Fruit fly (Drosophila melanogaster) whole organism, embryonic: ENCODE results near the gene dpr9.
A peak's percentile ranks its signal among the peaks of the same experiment; 100 is the strongest.

Experiments used
- Atf3 ChIP-seq: fragments of 200-800 bp; sonication (Bioruptor generic); optimal IDR thresholded peaks from 3 replicates; lab custom pipeline; 2016; ENCODE audit warnings: missing biosample characterization, missing genetic modification characterization
- Blimp-1 ChIP-seq: fragments of 200-800 bp; sonication (Bioruptor generic); optimal IDR thresholded peaks from 3 replicates; lab custom pipeline; 2018; ENCODE audit warnings: missing biosample characterization, missing genetic modification characterization, mild to moderate bottlenecking, moderate library complexity, missing genetic modification reagents
- BtbVII ChIP-seq: fragments of 200-800 bp; sonication (Bioruptor generic); optimal IDR thresholded peaks from 3 replicates; lab custom pipeline; 2017; ENCODE audit warnings: missing biosample characterization, mild to moderate bottlenecking, missing genetic modification characterization
- CG10462 ChIP-seq: fragments of 200-800 bp; sonication (Bioruptor generic); optimal IDR thresholded peaks from 2 replicates; lab custom pipeline; 2016; ENCODE audit warnings: missing biosample characterization, missing genetic modification characterization
- CG12155 ChIP-seq: fragments of 200-800 bp; sonication (Bioruptor generic); optimal IDR thresholded peaks from 3 replicates; lab custom pipeline; 2016; ENCODE audit warnings: missing biosample characterization, missing genetic modification characterization
- CG12299 ChIP-seq: fragments of 200-800 bp; sonication (Bioruptor generic); optimal IDR thresholded peaks from 2 replicates; lab custom pipeline; 2018; ENCODE audit warnings: missing biosample characterization, mild to moderate bottlenecking, missing genetic modification characterization
- CG13287 ChIP-seq: fragments of 200-800 bp; sonication (Bioruptor generic); IDR thresholded peaks from 2 replicates; pipeline ENCODE4 v1.3.6; 2022; ENCODE audit warnings: missing biosample characterization, missing genetic modification characterization; ENCODE audit not compliant: partially characterized antibody
- CG1529 ChIP-seq: fragments of 200-800 bp; sonication (Bioruptor generic); optimal IDR thresholded peaks from 3 replicates; lab custom pipeline; 2018; ENCODE audit warnings: missing biosample characterization, missing genetic modification characterization
- CG15696 ChIP-seq: fragments of 200-800 bp; sonication (Bioruptor generic); optimal IDR thresholded peaks from 2 replicates; lab custom pipeline; 2019; ENCODE audit warnings: missing biosample characterization, mild to moderate bottlenecking, missing genetic modification characterization, moderate library complexity
- CG1602 ChIP-seq: fragments of 200-800 bp; sonication (Bioruptor generic); optimal IDR thresholded peaks from 3 replicates; lab custom pipeline; 2016; ENCODE audit warnings: missing biosample characterization, missing genetic modification characterization
- CG17186 ChIP-seq: fragments of 200-800 bp; sonication (Bioruptor generic); optimal IDR thresholded peaks from 3 replicates; lab custom pipeline; 2017; ENCODE audit warnings: missing biosample characterization, missing genetic modification reagents, missing genetic modification characterization
- CG4404 ChIP-seq: fragments of 200-800 bp; sonication (Bioruptor generic); IDR thresholded peaks from 2 replicates; pipeline ENCODE4 v1.3.6; 2022; ENCODE audit warnings: missing biosample characterization, missing genetic modification characterization
- CHES-1-like ChIP-seq: fragments of 200-800 bp; sonication (Bioruptor generic); optimal IDR thresholded peaks from 2 replicates; lab custom pipeline; 2016; ENCODE audit warnings: missing biosample characterization, missing genetic modification characterization
- Deaf1 ChIP-seq: fragments of 200-800 bp; optimal IDR thresholded peaks from 3 replicates; lab custom pipeline; 2019; ENCODE audit warnings: missing biosample characterization, mild to moderate bottlenecking, missing genetic modification characterization, moderate library complexity
- Dip3 ChIP-seq: fragments of 200-800 bp; sonication (Bioruptor generic); optimal IDR thresholded peaks from 3 replicates; lab custom pipeline; 2016; ENCODE audit warnings: missing biosample characterization, missing genetic modification characterization
- Dll ChIP-seq: fragments of 200-800 bp; sonication (Bioruptor generic); IDR thresholded peaks from 4 replicates; pipeline ENCODE4 v1.3.6; 2022; ENCODE audit warnings: missing biosample characterization, missing genetic modification characterization; ENCODE audit not compliant: partially characterized antibody
- HLH54F ChIP-seq: fragments of 200-800 bp; sonication (Bioruptor generic); optimal IDR thresholded peaks from 3 replicates; lab custom pipeline; 2016; ENCODE audit warnings: missing biosample characterization, missing genetic modification characterization
- HLHmδ ChIP-seq: fragments of 200-800 bp; sonication (Bioruptor generic); optimal IDR thresholded peaks from 2 replicates; lab custom pipeline; 2018; ENCODE audit warnings: missing biosample characterization, mild to moderate bottlenecking, missing genetic modification characterization, moderate library complexity
- Hey ChIP-seq: fragments of 200-800 bp; sonication (Bioruptor generic); optimal IDR thresholded peaks from 3 replicates; lab custom pipeline; 2018; ENCODE audit warnings: missing biosample characterization, mild to moderate bottlenecking, missing genetic modification characterization
- Hsf ChIP-seq: fragments of 200-800 bp; sonication (Bioruptor generic); optimal IDR thresholded peaks from 3 replicates; lab custom pipeline; 2016; ENCODE audit warnings: missing biosample characterization, missing genetic modification characterization
- MESR4 ChIP-seq: fragments of 200-800 bp; sonication (Bioruptor generic); optimal IDR thresholded peaks from 2 replicates; lab custom pipeline; 2018; ENCODE audit warnings: missing biosample characterization, mild to moderate bottlenecking, missing genetic modification characterization, moderate library complexity
- NC2β ChIP-seq: fragments of 200-800 bp; sonication (Bioruptor generic); optimal IDR thresholded peaks from 2 replicates; lab custom pipeline; 2016; ENCODE audit warnings: missing biosample characterization, missing genetic modification characterization
- Sry-β ChIP-seq: fragments of 200-800 bp; sonication (Bioruptor generic); optimal IDR thresholded peaks from 2 replicates; lab custom pipeline; 2018; ENCODE audit warnings: missing biosample characterization, mild to moderate bottlenecking, missing genetic modification characterization, moderate library complexity
- abd-A ChIP-seq: fragments of 200-800 bp; sonication (Bioruptor generic); optimal IDR thresholded peaks from 3 replicates; lab custom pipeline; 2019; ENCODE audit warnings: missing biosample characterization, mild to moderate bottlenecking, missing genetic modification characterization, moderate library complexity
- ash1 ChIP-seq: fragments of 200-800 bp; sonication (Bioruptor generic); optimal IDR thresholded peaks from 2 replicates; lab custom pipeline; 2018; ENCODE audit warnings: missing biosample characterization, mild to moderate bottlenecking, missing genetic modification characterization
- bab2 ChIP-seq: fragments of 200-800 bp; sonication (Bioruptor generic); optimal IDR thresholded peaks from 2 replicates; lab custom pipeline; 2016; ENCODE audit warnings: missing biosample characterization, missing genetic modification characterization
- cad ChIP-seq: fragments of >200 bp; optimal IDR thresholded peaks from 2 replicates; lab custom pipeline; 2017; ENCODE audit warnings: missing biosample characterization, missing genetic modification characterization
- dan ChIP-seq: fragments of 200-800 bp; sonication (Bioruptor generic); IDR thresholded peaks from 2 replicates; pipeline ENCODE4 v1.3.6; 2022; ENCODE audit warnings: missing biosample characterization, missing genetic modification characterization
- dmrt11E ChIP-seq: fragments of 200-800 bp; sonication (Bioruptor generic); optimal IDR thresholded peaks from 3 replicates; lab custom pipeline; 2018; ENCODE audit warnings: missing biosample characterization, mild to moderate bottlenecking, missing genetic modification characterization, moderate library complexity
- dmrt99B ChIP-seq: fragments of 200-800 bp; sonication (Bioruptor generic); optimal IDR thresholded peaks from 2 replicates; lab custom pipeline; 2018; ENCODE audit warnings: missing biosample characterization, mild to moderate bottlenecking, missing genetic modification characterization, moderate library complexity
- dysf ChIP-seq: fragments of 200-800 bp; sonication (Bioruptor generic); IDR thresholded peaks from 3 replicates; pipeline ENCODE4 v1.3.6; 2022; ENCODE audit warnings: missing biosample characterization, missing genetic modification characterization
- fd3F ChIP-seq: fragments of 200-800 bp; sonication (Bioruptor generic); optimal IDR thresholded peaks from 2 replicates; lab custom pipeline; 2018; ENCODE audit warnings: missing biosample characterization, mild to moderate bottlenecking, missing genetic modification characterization, moderate library complexity
- ftz-f1 ChIP-seq: fragments of 200-800 bp; sonication (Bioruptor generic); optimal IDR thresholded peaks from 2 replicates; lab custom pipeline; 2016; ENCODE audit warnings: missing biosample characterization, missing genetic modification characterization
- gfzf ChIP-seq: fragments of 200-800 bp; sonication (Bioruptor generic); optimal IDR thresholded peaks from 2 replicates; lab custom pipeline; 2016; ENCODE audit warnings: missing biosample characterization, mild to moderate bottlenecking, missing genetic modification characterization, moderate library complexity
- hbn ChIP-seq: fragments of 200-800 bp; sonication (Bioruptor generic); IDR thresholded peaks from 2 replicates; pipeline ENCODE4 v1.3.6; 2022; ENCODE audit warnings: missing biosample characterization, missing genetic modification characterization; ENCODE audit not compliant: partially characterized antibody
- nmo ChIP-seq: fragments of 200-800 bp; sonication (Bioruptor generic); optimal IDR thresholded peaks from 2 replicates; lab custom pipeline; 2018; ENCODE audit warnings: missing biosample characterization, mild to moderate bottlenecking, missing genetic modification characterization, moderate library complexity
- nom ChIP-seq: fragments of 200-800 bp; sonication (Bioruptor generic); optimal IDR thresholded peaks from 2 replicates; lab custom pipeline; 2017; ENCODE audit warnings: missing biosample characterization, missing genetic modification characterization, mild to moderate bottlenecking, moderate library complexity, missing genetic modification reagents
- pb ChIP-seq: fragments of 200-800 bp; sonication (Bioruptor generic); optimal IDR thresholded peaks from 3 replicates; lab custom pipeline; 2016; ENCODE audit warnings: missing biosample characterization, missing genetic modification characterization
- pros ChIP-seq: fragments of 200-800 bp; sonication (Bioruptor generic); optimal IDR thresholded peaks from 3 replicates; lab custom pipeline; 2019; ENCODE audit warnings: missing biosample characterization, mild to moderate bottlenecking, missing genetic modification characterization, moderate library complexity
- pzg ChIP-seq: fragments of 200-800 bp; sonication (Bioruptor generic); optimal IDR thresholded peaks from 3 replicates; lab custom pipeline; 2018; ENCODE audit warnings: missing biosample characterization, mild to moderate bottlenecking, missing genetic modification characterization, moderate library complexity
- ranshi ChIP-seq: fragments of 200-800 bp; sonication (Bioruptor generic); IDR thresholded peaks from 2 replicates; pipeline ENCODE4 v1.3.6; 2022; ENCODE audit warnings: missing biosample characterization, missing genetic modification characterization
- salm ChIP-seq: fragments of 200-800 bp; sonication (Bioruptor generic); optimal IDR thresholded peaks from 2 replicates; lab custom pipeline; 2018; ENCODE audit warnings: missing biosample characterization, mild to moderate bottlenecking, missing genetic modification characterization
- sd ChIP-seq: fragments of 200-800 bp; sonication (Bioruptor generic); optimal IDR thresholded peaks from 3 replicates; lab custom pipeline; 2018; ENCODE audit warnings: missing biosample characterization, mild to moderate bottlenecking, missing genetic modification characterization, moderate library complexity
- slbo ChIP-seq: fragments of 200-800 bp; sonication (Bioruptor generic); IDR thresholded peaks from 2 replicates; pipeline ENCODE4 v1.3.6; 2022; ENCODE audit warnings: missing biosample characterization, missing genetic modification characterization
- sna ChIP-seq: fragments of 200-800 bp; sonication (Bioruptor generic); IDR thresholded peaks from 2 replicates; pipeline ENCODE4 v1.3.6; 2022; ENCODE audit warnings: missing biosample characterization, missing genetic modification characterization; ENCODE audit not compliant: partially characterized antibody
- so ChIP-seq: fragments of 200-800 bp; sonication (Bioruptor generic); IDR thresholded peaks from 3 replicates; pipeline ENCODE4 v1.3.6; 2022; ENCODE audit warnings: missing biosample characterization, missing genetic modification characterization
- sob ChIP-seq: fragments of 200-800 bp; sonication (Bioruptor generic); IDR thresholded peaks from 2 replicates; pipeline ENCODE4 v1.3.6; 2022; ENCODE audit warnings: missing biosample characterization, missing genetic modification characterization
- ssp ChIP-seq: fragments of 200-800 bp; sonication (Bioruptor generic); IDR thresholded peaks from 2 replicates; pipeline ENCODE4 v1.3.6; 2022; ENCODE audit warnings: missing biosample characterization, missing genetic modification characterization
- toy ChIP-seq: fragments of 200-800 bp; sonication (Bioruptor generic); IDR thresholded peaks from 2 replicates; pipeline ENCODE4 v1.3.6; 2022; ENCODE audit warnings: missing biosample characterization, missing genetic modification characterization
- zfh1 ChIP-seq: fragments of 200-800 bp; sonication (Bioruptor generic); IDR thresholded peaks from 3 replicates; pipeline ENCODE4 v1.3.6; 2022; ENCODE audit warnings: missing biosample characterization, missing genetic modification characterization

Gene dpr9

DNA sequence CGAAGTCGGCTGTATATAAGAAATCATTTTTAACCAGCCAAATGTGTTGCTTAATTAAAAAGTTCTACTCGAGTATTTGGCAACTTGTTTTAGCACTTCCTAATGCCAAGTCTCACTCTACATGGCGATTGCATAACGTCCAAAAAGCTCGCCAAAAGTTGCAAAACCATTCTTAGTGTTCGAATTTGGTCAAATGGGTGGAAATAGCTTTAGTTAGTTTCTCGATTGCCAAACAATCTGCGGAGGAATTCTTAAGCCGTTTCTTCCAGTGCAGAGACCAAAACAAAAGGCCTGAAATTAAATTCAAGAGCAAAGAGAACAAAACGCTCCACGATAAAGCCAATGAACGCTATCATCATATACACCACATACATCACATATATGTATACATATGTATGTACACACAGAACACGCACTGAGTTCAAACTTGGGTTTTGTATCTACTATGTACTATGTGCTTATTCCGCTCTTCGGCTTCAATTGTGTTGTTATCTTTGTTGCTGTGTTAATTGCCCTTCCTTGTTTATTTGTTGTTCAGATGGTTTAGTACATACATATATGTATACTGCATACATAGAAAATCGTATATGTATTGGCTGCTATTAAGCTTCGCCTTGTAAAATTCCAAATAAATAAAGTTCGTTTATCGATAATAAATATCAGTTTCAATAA, 12.4 kb upstream of the dpr9 start (continued):
- TF ChIP-seq gfzf (GFP tag; lab: Kevin White, UChicago) = no peak
- TF ChIP-seq dmrt99B (tag; lab: Kevin White, UChicago) = no peak
- peak; percentile 6 for TF ChIP-seq Hey (tag; lab: Kevin White, UChicago)
- TF ChIP-seq zfh1 = no peak
- TF ChIP-seq pzg (GFP tag; lab: Kevin White, UChicago) = no peak
- TF ChIP-seq CG15696 (tag; lab: Kevin White, UChicago) = peak; percentile 57
- no peak for TF ChIP-seq nom (GFP tag; lab: Kevin White, UChicago)
- peak; percentile 42 for TF ChIP-seq CG1529 (GFP tag; lab: Kevin White, UChicago)
- TF ChIP-seq CG1602 = no peak
- TF ChIP-seq nmo (GFP tag; lab: Kevin White, UChicago) = no peak
- no peak for TF ChIP-seq salm (tag; lab: Kevin White, UChicago)
- TF ChIP-seq Dll = no peak
- peak; percentile 46 for TF ChIP-seq NC2β (GFP tag; lab: Kevin White, UChicago)
- peak; percentile 68 for TF ChIP-seq sd (tag; lab: Kevin White, UChicago)
- TF ChIP-seq sna (GFP tag; lab: Robert Waterston, UW) = no peak
- no peak; the same call in 2 of the 3 replicates for TF ChIP-seq dysf
- TF ChIP-seq ssp (GFP tag; lab: Robert Waterston, UW) = no peak
- peak; percentile 4 for TF ChIP-seq CG12155
- TF ChIP-seq pros = no peak
- TF ChIP-seq Atf3 (GFP tag; lab: Kevin White, UChicago) = no peak
- no peak for TF ChIP-seq hbn
- TF ChIP-seq Sry-β (GFP tag; lab: Kevin White, UChicago) = no peak
- no peak for TF ChIP-seq sob (GFP tag; lab: Robert Waterston, UW)
- TF ChIP-seq CG17186 (GFP tag; lab: Kevin White, UChicago) = no peak
- peak; percentile 42 for TF ChIP-seq fd3F (GFP tag; lab: Kevin White, UChicago)
- TF ChIP-seq Hsf (GFP tag; lab: Kevin White, UChicago) = no peak
- peak; percentile 66 for TF ChIP-seq CG12299 (tag; lab: Kevin White, UChicago)
- no peak for TF ChIP-seq ftz-f1 (GFP tag; lab: Kevin White, UChicago)
- TF ChIP-seq CG10462 (GFP tag; lab: Kevin White, UChicago) = no peak
- no peak for TF ChIP-seq CG13287 (GFP tag; lab: Robert Waterston, UW)
- no peak for TF ChIP-seq bab2 (GFP tag; lab: Kevin White, UChicago)
- TF ChIP-seq slbo = peak; percentile 54
- peak; percentile 14 for TF ChIP-seq Deaf1
- peak; percentile 37 for TF ChIP-seq BtbVII (GFP tag; lab: Kevin White, UChicago)
- no peak for TF ChIP-seq MESR4 (GFP tag; lab: Kevin White, UChicago)
- TF ChIP-seq Dip3 = no peak
- TF ChIP-seq pb (GFP tag; lab: Kevin White, UChicago) = no peak
- TF ChIP-seq abd-A (tag; lab: Kevin White, UChicago) = no peak
- no peak for TF ChIP-seq ash1 (GFP tag; lab: Kevin White, UChicago)
- no peak for TF ChIP-seq HLHmδ (GFP tag; lab: Kevin White, UChicago)
- peak; percentile 60 for TF ChIP-seq Blimp-1 (GFP tag; lab: Kevin White, UChicago)
- peak; percentile 15; the same call in 1 of the 2 replicates for TF ChIP-seq ranshi (GFP tag; lab: Robert Waterston, UW)
- TF ChIP-seq dmrt11E (tag; lab: Kevin White, UChicago) = peak; percentile 56
- no peak for TF ChIP-seq CHES-1-like (GFP tag; lab: Kevin White, UChicago)
- TF ChIP-seq CG4404 (GFP tag; lab: Robert Waterston, UW) = no peak
- no peak for TF ChIP-seq toy (GFP tag; lab: Robert Waterston, UW)
- TF ChIP-seq HLH54F (GFP tag; lab: Kevin White, UChicago) = no peak
- no peak for TF ChIP-seq cad (GFP tag; lab: Kevin White, UChicago)
- no peak for TF ChIP-seq dan
- 0 out of 3 replicates have a peak, but pooled peaks have one; percentile 8 for TF ChIP-seq so (GFP tag; lab: Robert Waterston, UW)
